Worm (Caenorhabditis elegans): ENCODE results near the gene K03A11.1.

- TF ChIP-seq nhr-237 (tag; optimal IDR thresholded peaks at IDR 0.05) (no peak), nhr-76 (tag; optimal IDR thresholded peaks at IDR 0.05) (no peak), pha-4 (tag; optimal IDR thresholded peaks at IDR 0.05) (no peak), mdl-1 (tag; optimal IDR thresholded peaks at IDR 0.05) (no peak), skn-1 (tag; optimal IDR thresholded peaks at IDR 0.05) (no peak), pqm-1 (tag; optimal IDR thresholded peaks at IDR 0.05) (no peak), tbx-2 (tag; optimal IDR thresholded peaks at IDR 0.05) (no peak), lin-39 (tag; optimal IDR thresholded peaks at IDR 0.05) (no peak), elt-1 (tag; optimal IDR thresholded peaks at IDR 0.05) (no peak), unc-39 (tag; optimal IDR thresholded peaks at IDR 0.05) (no peak), ZK546.5 (tag; optimal IDR thresholded peaks at IDR 0.05) (no peak), daf-12 (tag; optimal IDR thresholded peaks at IDR 0.05) (no peak), R02D3.7 (tag; optimal IDR thresholded peaks at IDR 0.05) (no peak), snpc-4 (tag; optimal IDR thresholded peaks at IDR 0.05) (no peak)
Observed at ce11 chrX:13082326-13082725, 30.8 kb downstream of the K03A11.1 start, which contains the start of gene str-10.

All from whole organism, L3 larva.